Fruit fly (Drosophila melanogaster) whole organism, wandering third instar larva: ENCODE measurements around the gene CG42750.
A peak's percentile ranks its signal among the peaks of the same experiment; 100 is the strongest.

ENCODE experiments used
- Abd-B ChIP-seq: fragments of >200 bp; optimal IDR thresholded peaks from 2 replicates; lab custom pipeline; 2017; ENCODE audit warnings: missing biosample characterization, missing genetic modification characterization
- GATAd ChIP-seq: sonication (Bioruptor generic); optimal IDR thresholded peaks from 2 replicates; lab custom pipeline; 2016; ENCODE audit warnings: missing biosample characterization, missing genetic modification characterization
- Hnf4 ChIP-seq: fragments of 200-800 bp; sonication (Bioruptor generic); optimal IDR thresholded peaks from 2 replicates; lab custom pipeline; 2016; ENCODE audit warnings: missing biosample characterization, mild to moderate bottlenecking, missing genetic modification characterization
- Jra ChIP-seq: sonication (Bioruptor generic); optimal IDR thresholded peaks from 2 replicates; lab custom pipeline; 2016; ENCODE audit warnings: missing biosample characterization, missing genetic modification characterization
- Myc ChIP-seq: fragments of >200 bp; optimal IDR thresholded peaks from 2 replicates; lab custom pipeline; 2017
- N ChIP-seq: fragments of >200 bp; optimal IDR thresholded peaks from 2 replicates; lab custom pipeline; 2018; ENCODE audit warnings: missing biosample characterization, missing external identifiers, missing genetic modification characterization
- Vsx2 ChIP-seq: fragments of 200-300, 225-300 bp; sonication (Bioruptor generic); optimal IDR thresholded peaks from 2 replicates; lab custom pipeline; 2018; ENCODE audit warnings: missing biosample characterization, missing genetic modification characterization; ENCODE audit not compliant: partially characterized antibody
- dl ChIP-seq, 2 experiments: fragments of 175-275, 200-275 bp in 1 of 2; fragments of 200-275 bp in 1 of 2; sonication (Bioruptor generic); optimal IDR thresholded peaks; lab custom pipeline; 2018; ENCODE audit warnings: mild to moderate bottlenecking in 2 of 2, missing biosample characterization in 2 of 2, missing genetic modification characterization in 2 of 2, moderate library complexity in 2 of 2; ENCODE audit not compliant: partially characterized antibody in 2 of 2, insufficient read depth in 1 of 2
- dmrt93B ChIP-seq: fragments of 200-800 bp; sonication (Bioruptor generic); optimal IDR thresholded peaks from 2 replicates; lab custom pipeline; 2018; ENCODE audit warnings: missing biosample characterization, mild to moderate bottlenecking, missing genetic modification characterization
- dsf ChIP-seq: sonication (Bioruptor generic); optimal IDR thresholded peaks from 2 replicates; lab custom pipeline; 2016; ENCODE audit warnings: missing biosample characterization, missing genetic modification characterization, borderline replicate concordance
- h ChIP-seq: fragments of 200-800 bp; sonication (Bioruptor generic); optimal IDR thresholded peaks from 3 replicates; lab custom pipeline; 2016; ENCODE audit warnings: missing biosample characterization, mild to moderate bottlenecking, missing genetic modification characterization
- pan ChIP-seq: fragments of >200 bp; optimal IDR thresholded peaks from 2 replicates; lab custom pipeline; 2017
- psq ChIP-seq: fragments of 200-800 bp; sonication (Bioruptor generic); optimal IDR thresholded peaks from 3 replicates; lab custom pipeline; 2017; ENCODE audit warnings: missing biosample characterization, mild to moderate bottlenecking, missing genetic modification characterization, moderate library complexity
- usp ChIP-seq: fragments of >200 bp; optimal IDR thresholded peaks from 2 replicates; lab custom pipeline; 2017; ENCODE audit warnings: missing biosample characterization, missing genetic modification characterization

DNA sequence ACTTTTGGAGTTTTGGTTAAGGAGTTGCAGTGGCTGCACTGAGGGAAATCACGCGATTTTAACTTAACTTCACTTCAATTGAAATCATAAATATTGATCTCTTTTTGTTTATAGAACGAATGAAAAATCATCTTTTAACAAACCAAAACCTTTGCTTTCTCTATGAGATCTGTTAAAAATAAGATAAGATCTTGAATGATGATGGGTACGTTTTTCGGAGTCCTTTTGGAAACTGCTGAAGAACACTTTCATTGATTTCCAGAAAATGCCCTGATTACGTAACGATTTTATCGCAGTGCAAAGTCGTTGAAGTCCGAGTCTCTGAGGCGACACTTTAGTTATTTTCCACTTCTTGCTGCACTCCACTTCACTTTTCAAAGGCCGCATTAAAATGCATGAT is 36.7 kb upstream of the CG42750 start:
- TF ChIP-seq usp (GFP tag; lab: Kevin White, UChicago), result no peak
- peak; percentile 83 for TF ChIP-seq psq (GFP tag; lab: Kevin White, UChicago)
- peak; percentile 90 for TF ChIP-seq h (GFP tag; lab: Kevin White, UChicago)
- no peak for TF ChIP-seq pan (lab: Kevin White, UChicago)
- no peak for TF ChIP-seq Myc (lab: Kevin White, UChicago)
- TF ChIP-seq GATAd (GFP tag; lab: Kevin White, UChicago), result no peak
- TF ChIP-seq dsf (GFP tag; lab: Kevin White, UChicago), result peak; percentile 52
- peak; percentile 24 for TF ChIP-seq Jra
- no peak for TF ChIP-seq Vsx2 (GFP tag; lab: Kevin White, UChicago)
- TF ChIP-seq dl (GFP tag; optimal IDR thresholded peaks at IDR 0.05; lab: Kevin White, UChicago; ENCODE audit: insufficient read depth in 1 of 2, partially characterized antibody in 2 of 2), result peak in 1 of 2 experiments; percentile 29
- peak; percentile 85 for TF ChIP-seq dmrt93B
- no peak for TF ChIP-seq N
- TF ChIP-seq Abd-B (GFP tag; lab: Kevin White, UChicago), result no peak
- TF ChIP-seq Hnf4 (GFP tag; lab: Kevin White, UChicago), result peak; percentile 61
